Worm (Caenorhabditis elegans) whole organism, midembryonic: ENCODE results near the gene ZC116.5.

Experiments used
- cog-1 ChIP-seq: sonication (generic microtip); optimal IDR thresholded peaks from 2 replicates; lab custom pipeline; 2016; ENCODE audit warnings: missing genetic modification characterization, missing compliant biosample characterization
- klf-2 ChIP-seq: fragments of 200-800 bp; sonication (Bioruptor generic); conservative IDR thresholded peaks from 2 replicates; pipeline ENCODE4 v1.3.6; 2022; ENCODE audit warnings: missing genetic modification reagents, missing genetic modification characterization, missing compliant biosample characterization
- ztf-29 ChIP-seq: fragments of 200-800 bp; sonication (Bioruptor generic); IDR thresholded peaks from 2 replicates; pipeline ENCODE4 v1.3.6; 2022; ENCODE audit warnings: missing genetic modification reagents, missing genetic modification characterization, missing compliant biosample characterization

DNA sequence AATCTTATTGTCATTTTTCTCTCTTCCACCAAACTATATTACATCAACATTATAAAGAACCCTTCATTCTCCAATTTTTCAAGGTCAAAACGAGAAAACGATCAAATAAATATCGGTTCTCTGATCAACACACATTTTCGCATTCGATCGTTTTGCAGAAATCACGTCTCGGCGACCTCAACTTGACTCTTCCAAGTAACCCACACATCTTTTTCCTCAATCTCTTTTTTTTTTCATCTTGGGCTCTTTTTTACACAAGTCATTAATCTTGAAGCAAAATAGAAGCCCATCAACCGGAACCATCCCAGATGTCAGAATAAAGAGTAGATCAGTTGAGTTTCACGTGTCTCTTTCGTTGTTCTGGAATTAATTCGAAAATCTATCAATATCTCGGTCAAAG, 27.5 kb upstream of the ZC116.5 start:
- TF ChIP-seq ztf-29 (GFP tag; lab: Robert Waterston, UW) (no peak), klf-2 (GFP tag; lab: Robert Waterston, UW) (no peak), cog-1 (no peak)
